Fruit fly (Drosophila melanogaster) whole organism: ENCODE measurements around the gene ND-42.
A peak's percentile ranks its signal among the peaks of the same experiment; 100 is the strongest.

Experiments
- CG8478 ChIP-seq: fragments of >200 bp; optimal IDR thresholded peaks from 2 replicates; lab custom pipeline; 2018; ENCODE audit warnings: inconsistent platforms
- Dll ChIP-seq: fragments of >200 bp; optimal IDR thresholded peaks from 2 replicates; lab custom pipeline; 2017
- EcR ChIP-seq, 2 experiments: fragments of >200 bp; optimal IDR thresholded peaks; 2 replicates each; lab custom pipeline; 2017; ENCODE audit warnings: missing biosample characterization in 2 of 2, missing genetic modification characterization in 2 of 2, missing genetic modification reagents in 2 of 2
- pan ChIP-seq: fragments of >200 bp; optimal IDR thresholded peaks from 2 replicates; lab custom pipeline; 2017
- psq ChIP-seq: fragments of >200 bp; optimal IDR thresholded peaks from 2 replicates; lab custom pipeline; 2017
- usp ChIP-seq: fragments of >200 bp; optimal IDR thresholded peaks from 2 replicates; lab custom pipeline; 2017; ENCODE audit warnings: missing biosample characterization, missing genetic modification characterization, mixed read lengths

DNA sequence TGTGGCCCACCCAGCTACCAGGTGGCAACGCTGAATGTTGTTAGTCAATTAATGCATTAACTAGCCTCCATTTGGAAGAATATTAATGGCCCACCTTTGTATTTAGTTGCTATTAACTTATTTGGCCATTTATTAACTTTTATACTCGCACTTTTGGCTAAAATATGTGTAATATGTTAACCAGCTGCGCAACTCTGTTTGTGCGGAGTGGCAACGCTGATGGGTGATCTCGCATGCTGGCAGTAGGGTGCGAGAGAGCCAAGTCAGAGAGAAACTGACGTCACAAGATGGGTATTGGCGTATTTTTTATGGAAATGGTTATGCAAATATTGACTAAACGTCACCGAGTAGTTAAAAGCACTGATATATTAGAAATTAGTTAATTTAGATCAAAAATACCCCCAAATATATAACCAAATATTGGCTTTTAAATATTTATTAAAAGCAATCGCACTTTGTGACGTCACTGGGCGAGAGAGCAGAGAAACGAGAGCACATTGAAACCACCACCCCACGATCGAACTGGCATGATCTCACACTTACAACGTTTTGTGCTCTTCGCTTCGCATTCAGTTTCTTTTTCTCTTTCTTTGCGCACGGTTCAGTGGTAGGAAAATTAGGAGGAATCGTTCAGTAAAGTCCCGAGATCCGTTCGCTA is 14.2 kb downstream of the ND-42 start, which contains the start of gene how:
- no peak for TF ChIP-seq pan (lab: Kevin White, UChicago)
- no peak for TF ChIP-seq EcR (GFP tag; optimal IDR thresholded peaks at IDR 0.05; lab: Kevin White, UChicago)
- TF ChIP-seq Dll (lab: Kevin White, UChicago), result peak; percentile 43
- TF ChIP-seq usp (GFP tag; lab: Kevin White, UChicago), result no peak
- TF ChIP-seq CG8478, result no peak
- no peak for TF ChIP-seq psq
